Fruit fly (Drosophila melanogaster) whole organism, embryonic: ENCODE measurements around the gene Doc2.

Source experiments
- Asciz ChIP-seq: fragments of 200-800 bp; sonication (Bioruptor generic); optimal IDR thresholded peaks from 2 replicates; lab custom pipeline; 2017; ENCODE audit warnings: missing biosample characterization, mild to moderate bottlenecking, missing genetic modification characterization, missing genetic modification reagents
- CG10565 ChIP-seq: fragments of 200-800 bp; sonication (Bioruptor generic); optimal IDR thresholded peaks from 3 replicates; lab custom pipeline; 2016; ENCODE audit warnings: missing biosample characterization, mild to moderate bottlenecking, missing genetic modification characterization
- CG12219 ChIP-seq: fragments of 200-800 bp; sonication (Bioruptor generic); optimal IDR thresholded peaks from 3 replicates; lab custom pipeline; 2018; ENCODE audit warnings: missing biosample characterization, mild to moderate bottlenecking, missing genetic modification characterization
- CG12236 ChIP-seq: fragments of 200-800 bp; sonication (Bioruptor generic); optimal IDR thresholded peaks from 2 replicates; lab custom pipeline; 2016; ENCODE audit warnings: missing biosample characterization, missing genetic modification characterization
- CG13123 ChIP-seq: fragments of 200-800 bp; sonication (Bioruptor generic); optimal IDR thresholded peaks from 2 replicates; lab custom pipeline; 2016; ENCODE audit warnings: missing biosample characterization, missing genetic modification characterization
- CG13287 ChIP-seq: fragments of 200-800 bp; sonication (Bioruptor generic); IDR thresholded peaks from 2 replicates; pipeline ENCODE4 v1.3.6; 2022; ENCODE audit warnings: missing biosample characterization, missing genetic modification characterization; ENCODE audit not compliant: partially characterized antibody
- CG13624 ChIP-seq: fragments of 200-800 bp; sonication (Bioruptor generic); optimal IDR thresholded peaks from 2 replicates; lab custom pipeline; 2016; ENCODE audit warnings: missing biosample characterization, missing genetic modification characterization
- CG13894 ChIP-seq: fragments of 200-800 bp; sonication (Bioruptor generic); optimal IDR thresholded peaks from 3 replicates; lab custom pipeline; 2018; ENCODE audit warnings: missing biosample characterization, mild to moderate bottlenecking, missing genetic modification characterization, moderate library complexity
- CG14014 ChIP-seq: fragments of 200-800 bp; sonication (Bioruptor generic); IDR thresholded peaks from 2 replicates; pipeline ENCODE4 v1.3.6; 2022; ENCODE audit warnings: missing biosample characterization, missing genetic modification characterization
- CG16863 ChIP-seq: fragments of 200-800 bp; sonication (Bioruptor generic); optimal IDR thresholded peaks from 3 replicates; lab custom pipeline; 2016; ENCODE audit warnings: missing biosample characterization, missing genetic modification characterization
- CG17385 ChIP-seq: fragments of 200-800 bp; sonication (Bioruptor generic); optimal IDR thresholded peaks from 3 replicates; lab custom pipeline; 2018; ENCODE audit warnings: missing biosample characterization, mild to moderate bottlenecking, missing genetic modification characterization
- CG2129 ChIP-seq: fragments of 200-800 bp; sonication (Bioruptor generic); IDR thresholded peaks from 2 replicates; pipeline ENCODE4 v1.3.6; 2022; ENCODE audit warnings: missing biosample characterization, missing genetic modification characterization; ENCODE audit not compliant: partially characterized antibody
- CG2199 ChIP-seq: fragments of 200-800 bp; sonication (Bioruptor generic); IDR thresholded peaks from 3 replicates; pipeline ENCODE4 v1.3.6; 2022; ENCODE audit warnings: missing biosample characterization, missing genetic modification characterization
- CG33213 ChIP-seq: fragments of 200-800 bp; sonication (Bioruptor generic); optimal IDR thresholded peaks from 3 replicates; lab custom pipeline; 2016; ENCODE audit warnings: missing biosample characterization, missing genetic modification characterization
- CG3407 ChIP-seq: fragments of 200-800 bp; sonication (Bioruptor generic); optimal IDR thresholded peaks from 2 replicates; lab custom pipeline; 2018; ENCODE audit warnings: missing biosample characterization, mild to moderate bottlenecking, missing genetic modification characterization
- CG7839 ChIP-seq: fragments of 200-800 bp; sonication (Bioruptor generic); optimal IDR thresholded peaks from 3 replicates; lab custom pipeline; 2018; ENCODE audit warnings: missing biosample characterization, mild to moderate bottlenecking, missing genetic modification characterization, moderate library complexity
- CG9932 ChIP-seq: fragments of 200-800 bp; sonication (Bioruptor generic); IDR thresholded peaks from 2 replicates; pipeline ENCODE4 v1.3.6; 2022; ENCODE audit warnings: missing biosample characterization, missing genetic modification characterization
- D19A ChIP-seq: fragments of 200-800 bp; optimal IDR thresholded peaks from 3 replicates; lab custom pipeline; 2019; ENCODE audit warnings: missing biosample characterization, mild to moderate bottlenecking, missing genetic modification characterization, moderate library complexity
- Dek ChIP-seq: fragments of 200-800 bp; sonication (Bioruptor generic); optimal IDR thresholded peaks from 3 replicates; lab custom pipeline; 2019; ENCODE audit warnings: missing biosample characterization, mild to moderate bottlenecking, missing genetic modification characterization, moderate library complexity
- Dip2 ChIP-seq: fragments of 200-800 bp; sonication (Bioruptor generic); IDR thresholded peaks from 2 replicates; pipeline ENCODE4 v1.3.6; 2022; ENCODE audit warnings: missing biosample characterization, missing genetic modification characterization
- Dll ChIP-seq: fragments of 200-800 bp; sonication (Bioruptor generic); IDR thresholded peaks from 4 replicates; pipeline ENCODE4 v1.3.6; 2022; ENCODE audit warnings: missing biosample characterization, missing genetic modification characterization; ENCODE audit not compliant: partially characterized antibody
- ERR ChIP-seq: fragments of 200-800 bp; sonication (Bioruptor generic); optimal IDR thresholded peaks from 2 replicates; lab custom pipeline; 2016; ENCODE audit warnings: missing biosample characterization, missing genetic modification characterization
- H15 ChIP-seq: fragments of 200-800 bp; sonication (Bioruptor generic); IDR thresholded peaks from 3 replicates; pipeline ENCODE4 v1.3.6; 2022; ENCODE audit warnings: missing biosample characterization, missing genetic modification characterization
- Hmr ChIP-seq: fragments of 200-800 bp; sonication (Bioruptor generic); optimal IDR thresholded peaks from 3 replicates; lab custom pipeline; 2017; ENCODE audit warnings: mild to moderate bottlenecking, missing biosample characterization, missing genetic modification reagents, missing genetic modification characterization
- Hr51 ChIP-seq, 2 experiments: fragments of 200-800 bp; sonication (Bioruptor generic); optimal IDR thresholded peaks; 2 replicates in 1 of 2; 3 replicates in 1 of 2; lab custom pipeline; 2016 to 2018; ENCODE audit warnings: missing biosample characterization in 2 of 2, missing genetic modification characterization in 2 of 2, mild to moderate bottlenecking in 1 of 2, moderate library complexity in 1 of 2
- MESR4 ChIP-seq: fragments of 200-800 bp; sonication (Bioruptor generic); optimal IDR thresholded peaks from 2 replicates; lab custom pipeline; 2018; ENCODE audit warnings: missing biosample characterization, mild to moderate bottlenecking, missing genetic modification characterization, moderate library complexity
- Nf-YC ChIP-seq: fragments of 200-800 bp; optimal IDR thresholded peaks from 3 replicates; lab custom pipeline; 2019; ENCODE audit warnings: missing biosample characterization, mild to moderate bottlenecking, missing genetic modification characterization, moderate library complexity
- Oaz ChIP-seq: fragments of 200-800 bp; sonication (Bioruptor generic); IDR thresholded peaks from 2 replicates; pipeline ENCODE4 v1.3.6; 2022; ENCODE audit warnings: missing biosample characterization, missing genetic modification characterization
- Opbp ChIP-seq: fragments of 200-800 bp; sonication (Bioruptor generic); IDR thresholded peaks from 3 replicates; pipeline ENCODE4 v1.3.6; 2022; ENCODE audit warnings: missing biosample characterization, missing genetic modification characterization; ENCODE audit not compliant: partially characterized antibody
- Rfx ChIP-seq: fragments of 200-800 bp; sonication (Bioruptor generic); IDR thresholded peaks from 2 replicates; pipeline ENCODE4 v1.3.6; 2022; ENCODE audit warnings: missing biosample characterization, missing genetic modification characterization
- Rx ChIP-seq: fragments of 200-800 bp; sonication (Bioruptor generic); IDR thresholded peaks from 2 replicates; pipeline ENCODE4 v1.3.6; 2022; ENCODE audit warnings: missing biosample characterization, missing genetic modification characterization
- Xrp1 ChIP-seq: fragments of 200-800 bp; sonication (Bioruptor generic); IDR thresholded peaks from 2 replicates; pipeline ENCODE4 v1.3.6; 2022; ENCODE audit warnings: missing biosample characterization, missing genetic modification characterization
- cg ChIP-seq: fragments of 200-800 bp; sonication (Bioruptor generic); optimal IDR thresholded peaks from 3 replicates; lab custom pipeline; 2019; ENCODE audit warnings: missing biosample characterization, mild to moderate bottlenecking, missing genetic modification characterization, moderate library complexity
- croc ChIP-seq: fragments of 200-800 bp; sonication (Bioruptor generic); conservative IDR thresholded peaks from 3 replicates; pipeline ENCODE4 v1.3.6; 2022; ENCODE audit warnings: missing biosample characterization, missing genetic modification characterization
- danr ChIP-seq: fragments of 200-800 bp; sonication (Bioruptor generic); IDR thresholded peaks from 2 replicates; pipeline ENCODE4 v1.3.6; 2022; ENCODE audit warnings: missing biosample characterization, missing genetic modification characterization
- dimm ChIP-seq: fragments of 200-800 bp; sonication (Bioruptor generic); IDR thresholded peaks from 2 replicates; pipeline ENCODE4 v1.3.6; 2022; ENCODE audit warnings: missing biosample characterization, missing genetic modification characterization
- jigr1 ChIP-seq: fragments of 200-800 bp; sonication (Bioruptor generic); IDR thresholded peaks from 3 replicates; pipeline ENCODE4 v1.3.6; 2022; ENCODE audit warnings: missing biosample characterization, missing genetic modification characterization
- kah ChIP-seq: fragments of 200-800 bp; sonication (Bioruptor generic); optimal IDR thresholded peaks from 2 replicates; lab custom pipeline; 2018; ENCODE audit warnings: missing biosample characterization, mild to moderate bottlenecking, missing genetic modification characterization
- mam ChIP-seq: fragments of 200-800 bp; sonication (Bioruptor generic); optimal IDR thresholded peaks from 3 replicates; lab custom pipeline; 2016; ENCODE audit warnings: missing biosample characterization, missing genetic modification characterization
- nerfin-2 ChIP-seq: fragments of 200-800 bp; sonication (Bioruptor generic); IDR thresholded peaks from 2 replicates; pipeline ENCODE4 v1.3.6; 2022; ENCODE audit warnings: missing biosample characterization, missing genetic modification characterization; ENCODE audit not compliant: partially characterized antibody
- prd ChIP-seq, 3 experiments: fragments of >200 bp in 2 of 3; fragments of 200-800 bp in 1 of 3; sonication (Bioruptor generic) in 1 of 3; optimal IDR thresholded peaks in 2 of 3; IDR thresholded peaks in 1 of 3; 2 replicates in 2 of 3; 3 replicates in 1 of 3; pipeline versions ENCODE4 v1.3.6 to Lab custom; 2017 to 2022; ENCODE audit warnings: missing biosample characterization in 1 of 3, missing genetic modification characterization in 1 of 3
- psq ChIP-seq: fragments of 200-800 bp; sonication (Bioruptor generic); optimal IDR thresholded peaks from 2 replicates; lab custom pipeline; 2017; ENCODE audit warnings: missing biosample characterization, missing genetic modification characterization
- pzg ChIP-seq: fragments of 200-800 bp; sonication (Bioruptor generic); optimal IDR thresholded peaks from 3 replicates; lab custom pipeline; 2018; ENCODE audit warnings: missing biosample characterization, mild to moderate bottlenecking, missing genetic modification characterization, moderate library complexity
- sisA ChIP-seq: fragments of 200-800 bp; sonication (Bioruptor generic); IDR thresholded peaks from 2 replicates; pipeline ENCODE4 v1.3.6; 2022; ENCODE audit warnings: missing biosample characterization, missing genetic modification characterization
- stc ChIP-seq: fragments of 200-800 bp; sonication (Bioruptor generic); IDR thresholded peaks from 2 replicates; pipeline ENCODE4 v1.3.6; 2022; ENCODE audit warnings: missing biosample characterization, missing genetic modification characterization
- tgo ChIP-seq: fragments of 200-800 bp; sonication (Bioruptor generic); IDR thresholded peaks from 3 replicates; pipeline ENCODE4 v1.3.6; 2022; ENCODE audit warnings: missing biosample characterization, missing genetic modification characterization
- tll ChIP-seq, 2 experiments: fragments of 200-800 bp in 1 of 2; fragments of >200 bp in 1 of 2; sonication (Bioruptor generic) in 1 of 2; optimal IDR thresholded peaks; 2 replicates each; lab custom pipeline; 2017 to 2019; ENCODE audit warnings: missing biosample characterization in 2 of 2, missing genetic modification characterization in 2 of 2, mild to moderate bottlenecking in 1 of 2, moderate library complexity in 1 of 2
- tx ChIP-seq: fragments of 200-800 bp; sonication (Bioruptor generic); optimal IDR thresholded peaks from 2 replicates; lab custom pipeline; 2016; ENCODE audit warnings: missing biosample characterization, missing genetic modification characterization
- vfl ChIP-seq: fragments of 200-800 bp; sonication (Bioruptor generic); optimal IDR thresholded peaks from 2 replicates; lab custom pipeline; 2016; ENCODE audit warnings: missing biosample characterization, missing genetic modification characterization
- zen2 ChIP-seq: fragments of 200-800 bp; sonication (Bioruptor generic); IDR thresholded peaks from 3 replicates; pipeline ENCODE4 v1.3.6; 2022; ENCODE audit warnings: missing biosample characterization, missing genetic modification characterization; ENCODE audit not compliant: partially characterized antibody

Gene Doc2

DNA sequence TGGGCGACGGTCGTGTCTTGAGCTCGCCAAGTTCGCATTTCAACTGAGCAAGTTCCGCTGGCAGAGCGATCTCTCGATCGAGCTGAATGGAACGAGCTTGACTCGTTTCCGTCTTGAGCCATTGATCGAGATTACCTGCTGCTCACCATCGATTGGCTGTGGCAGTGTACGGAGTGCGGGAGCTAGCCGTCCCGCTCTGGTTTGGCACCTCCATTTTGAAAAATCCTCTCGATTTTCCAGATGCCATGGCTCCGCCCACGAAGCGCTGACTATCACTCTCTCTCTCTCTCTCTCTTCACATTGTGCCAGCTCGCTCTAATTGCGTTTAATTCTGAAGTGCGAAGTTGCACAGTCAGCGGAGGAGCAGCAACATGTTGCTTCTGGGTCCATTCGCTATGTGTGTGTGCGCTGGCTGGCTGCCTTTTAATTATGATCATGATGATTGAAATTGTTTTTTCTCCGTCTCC, at the start of gene Doc2 (continued):
- peak in 1 of 2 experiments; percentile 38 for TF ChIP-seq tll (GFP tag; optimal IDR thresholded peaks at IDR 0.05; lab: Kevin White, UChicago)
- no peak for TF ChIP-seq stc (GFP tag; lab: Robert Waterston, UW)
- no peak for TF ChIP-seq CG12236 (GFP tag; lab: Kevin White, UChicago)
- TF ChIP-seq cg (GFP tag; lab: Kevin White, UChicago) = peak; percentile 44
- peak; percentile 43; the same call in 1 of the 3 replicates for TF ChIP-seq Opbp
- no peak for TF ChIP-seq Hr51 (GFP tag; optimal IDR thresholded peaks at IDR 0.05; lab: Kevin White, UChicago)
- TF ChIP-seq kah = peak; percentile 53
- TF ChIP-seq MESR4 = no peak
- no peak for TF ChIP-seq Dek
- TF ChIP-seq CG12219 (GFP tag; lab: Kevin White, UChicago) = no peak
- TF ChIP-seq CG7839 (tag; lab: Kevin White, UChicago) = no peak
- TF ChIP-seq D19A (tag; lab: Kevin White, UChicago) = no peak
- no peak for TF ChIP-seq CG16863 (GFP tag; lab: Kevin White, UChicago)
- no peak for TF ChIP-seq danr (GFP tag; lab: Robert Waterston, UW)
- no peak for TF ChIP-seq H15 (GFP tag; lab: Robert Waterston, UW)
- 0 out of 4 replicates have a peak, but pooled peaks have one; percentile 11 for TF ChIP-seq Dll (GFP tag; lab: Robert Waterston, UW)
- no peak for TF ChIP-seq prd (optimal IDR thresholded peaks at IDR 0.05; lab: Kevin White, UChicago)
- TF ChIP-seq prd (GFP tag; IDR thresholded peaks at IDR 0.05; lab: Robert Waterston, UW) = no peak
- TF ChIP-seq CG13894 (tag; lab: Kevin White, UChicago) = no peak
- TF ChIP-seq dimm (GFP tag; lab: Robert Waterston, UW) = no peak
- no peak for TF ChIP-seq CG2129 (GFP tag; lab: Robert Waterston, UW)
- TF ChIP-seq tx (GFP tag; lab: Kevin White, UChicago) = no peak
- no peak for TF ChIP-seq sisA (GFP tag; lab: Robert Waterston, UW)
- no peak for TF ChIP-seq Dip2
- TF ChIP-seq CG14014 (GFP tag; lab: Robert Waterston, UW) = no peak
- TF ChIP-seq CG3407 (GFP tag; lab: Kevin White, UChicago) = no peak
- no peak for TF ChIP-seq vfl (GFP tag; lab: Kevin White, UChicago)
- TF ChIP-seq tgo (GFP tag; lab: Robert Waterston, UW) = no peak
- TF ChIP-seq nerfin-2 = no peak
- TF ChIP-seq CG13287 (GFP tag; lab: Robert Waterston, UW) = no peak; the same call in 1 of the 2 replicates
- TF ChIP-seq zen2 = peak; percentile 59; the same call in 2 of the 3 replicates
- no peak for TF ChIP-seq CG13624 (GFP tag; lab: Kevin White, UChicago)
- TF ChIP-seq mam (GFP tag; lab: Kevin White, UChicago) = no peak
- no peak for TF ChIP-seq CG33213 (GFP tag; lab: Kevin White, UChicago)
- no peak for TF ChIP-seq Oaz
- no peak for TF ChIP-seq Xrp1 (GFP tag; lab: Robert Waterston, UW)
- no peak for TF ChIP-seq ERR (GFP tag; lab: Kevin White, UChicago)
- no peak for TF ChIP-seq psq (GFP tag; lab: Kevin White, UChicago)
- TF ChIP-seq Asciz (GFP tag; lab: Kevin White, UChicago) = no peak
- TF ChIP-seq Rx (GFP tag; lab: Robert Waterston, UW) = no peak
- TF ChIP-seq Hmr (GFP tag; lab: Kevin White, UChicago) = no peak
- TF ChIP-seq CG13123 (GFP tag; lab: Kevin White, UChicago) = no peak
- no peak for TF ChIP-seq jigr1 (GFP tag; lab: Robert Waterston, UW)
- TF ChIP-seq CG2199 (GFP tag; lab: Robert Waterston, UW) = no peak
- TF ChIP-seq CG17385 (GFP tag; lab: Kevin White, UChicago) = no peak
- no peak for TF ChIP-seq CG9932 (GFP tag; lab: Robert Waterston, UW)
- TF ChIP-seq croc (GFP tag; lab: Robert Waterston, UW) = no peak
- no peak for TF ChIP-seq CG10565 (GFP tag; lab: Kevin White, UChicago)
- TF ChIP-seq Rfx (GFP tag; lab: Robert Waterston, UW) = no peak
- TF ChIP-seq pzg (GFP tag; lab: Kevin White, UChicago) = no peak
- peak; percentile 99 for TF ChIP-seq Nf-YC
